Fruit fly (Drosophila melanogaster): Measurements from ENCODE around the gene Arglu1.

Gene Arglu1

DNA sequence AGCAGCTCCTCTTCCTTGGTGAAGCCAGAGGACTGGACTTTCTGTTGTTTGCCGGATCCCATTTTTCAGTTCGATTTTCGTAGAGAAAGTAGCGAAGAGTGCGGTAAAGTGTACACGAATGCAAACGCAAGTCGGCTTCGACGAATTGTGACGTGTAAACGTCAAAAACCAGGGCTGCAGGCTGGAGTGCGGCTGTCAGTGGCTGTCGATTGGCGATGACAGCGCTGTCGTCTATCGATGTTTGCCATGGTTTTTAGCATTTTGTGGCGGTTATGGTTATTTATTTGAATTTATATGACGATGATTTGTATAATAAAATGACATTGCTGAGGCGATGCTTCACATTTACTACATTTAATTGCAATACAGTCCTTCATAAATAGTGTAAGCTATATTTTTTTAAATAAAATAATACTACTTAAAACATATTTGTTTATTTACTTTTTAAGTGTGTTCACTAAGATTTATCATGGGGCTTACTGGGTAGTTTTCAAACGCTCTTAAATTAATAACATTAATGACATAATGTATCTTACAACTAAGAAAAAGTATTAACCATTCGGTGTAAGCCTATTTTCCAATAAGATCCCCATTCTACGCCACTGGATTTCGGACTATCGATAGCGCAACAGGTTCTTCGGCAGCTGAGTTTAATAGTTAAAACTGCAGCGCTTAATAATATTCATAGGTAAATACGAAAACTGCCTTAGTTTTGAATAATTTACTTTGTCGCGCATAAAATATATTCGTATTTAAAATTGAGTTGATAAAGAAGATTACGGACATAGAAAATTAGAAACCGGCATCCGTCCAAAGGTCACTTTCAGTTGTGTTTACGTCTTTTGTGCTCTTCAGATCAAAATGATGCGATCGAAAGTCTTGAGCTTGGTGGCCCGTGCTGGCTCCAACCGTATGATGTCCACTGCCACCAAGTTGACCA is 19.6 kb downstream of the Arglu1 start, which contains the start of the genes CG5885 and CG4598 (continued):
- TF ChIP-seq sc (optimal IDR thresholded peaks at IDR 0.05) (no peak), sc (GFP tag; optimal IDR thresholded peaks at IDR 0.05) (peak; percentile 28), CG1024 (GFP tag; IDR thresholded peaks at IDR 0.05) (peak; percentile 42), CG9817 (tag; optimal IDR thresholded peaks at IDR 0.05) (peak; percentile 34), NfI (GFP tag; optimal IDR thresholded peaks at IDR 0.05) (peak; percentile 69), CG12236 (GFP tag; optimal IDR thresholded peaks at IDR 0.05) (no peak), kah (GFP tag; optimal IDR thresholded peaks at IDR 0.05) (peak; percentile 59), CG31441 (GFP tag; IDR thresholded peaks at IDR 0.05) (peak; percentile 64), Xbp1 (GFP tag; optimal IDR thresholded peaks at IDR 0.05) (peak; percentile 81), Sin3A (optimal IDR thresholded peaks at IDR 0.05) (peak; percentile 46), CG4730 (GFP tag; IDR thresholded peaks at IDR 0.05) (0 out of 2 replicates have a peak, but pooled peaks have one; percentile 22), klu (GFP tag; IDR thresholded peaks at IDR 0.05) (no peak; the same call in 1 of the 2 replicates), zfh1 (GFP tag; IDR thresholded peaks at IDR 0.05) (peak; percentile 69), ato (GFP tag; IDR thresholded peaks at IDR 0.05; ENCODE audit: partially characterized antibody) (peak; percentile 51; the same call in 1 of the 2 replicates), pum (GFP tag; optimal IDR thresholded peaks at IDR 0.05) (no peak), CG12769 (tag; optimal IDR thresholded peaks at IDR 0.05) (peak; percentile 20), hb (GFP tag; IDR thresholded peaks at IDR 0.05; ENCODE audit: partially characterized antibody) (peak; percentile 69), aop (GFP tag; IDR thresholded peaks at IDR 0.05) (no peak), Scr (GFP tag; IDR thresholded peaks at IDR 0.05; ENCODE audit: partially characterized antibody) (peak; percentile 75), Trl (optimal IDR thresholded peaks at IDR 0.05) (no peak), Trl (GFP tag; optimal IDR thresholded peaks at IDR 0.05) (peak; percentile 21), Lpt (GFP tag; optimal IDR thresholded peaks at IDR 0.05) (no peak), CG10209 (GFP tag; optimal IDR thresholded peaks at IDR 0.05) (peak; percentile 66), H2.0 (GFP tag; IDR thresholded peaks at IDR 0.05) (peak; percentile 65; the same call in 1 of the 2 replicates), CG13894 (tag; optimal IDR thresholded peaks at IDR 0.05) (peak; percentile 53), D (optimal IDR thresholded peaks at IDR 0.05) (no peak), D (GFP tag; optimal IDR thresholded peaks at IDR 0.05) (peak; percentile 34), CG4707 (GFP tag; optimal IDR thresholded peaks at IDR 0.05) (no peak), Nf-YC (tag; optimal IDR thresholded peaks at IDR 0.05) (peak; percentile 67), CG4282 (GFP tag; optimal IDR thresholded peaks at IDR 0.05) (no peak), Sox100B (GFP tag; optimal IDR thresholded peaks at IDR 0.05) (peak; percentile 65), CG14014 (GFP tag; IDR thresholded peaks at IDR 0.05) (peak; percentile 59), crol (GFP tag; IDR thresholded peaks at IDR 0.05) (no peak), CG12942 (GFP tag; optimal IDR thresholded peaks at IDR 0.05) (peak; percentile 63), ase (GFP tag; IDR thresholded peaks at IDR 0.05) (peak; percentile 44; the same call in 1 of the 3 replicates), esg (GFP tag; conservative IDR thresholded peaks at IDR 0.05) (peak; percentile 37; the same call in 1 of the 2 replicates), p53 (GFP tag; optimal IDR thresholded peaks at IDR 0.05) (no peak), Fer1 (GFP tag; optimal IDR thresholded peaks at IDR 0.05) (peak; percentile 48), CG7745 (tag; optimal IDR thresholded peaks at IDR 0.05) (no peak), slou (GFP tag; optimal IDR thresholded peaks at IDR 0.05) (peak; percentile 12), dpn (GFP tag; optimal IDR thresholded peaks at IDR 0.05) (peak; percentile 38 to 74), trh (GFP tag; optimal IDR thresholded peaks at IDR 0.05) (peak; percentile 61), CG14667 (GFP tag; IDR thresholded peaks at IDR 0.05) (peak; percentile 27; the same call in 1 of the 2 replicates), Dbx (GFP tag; IDR thresholded peaks at IDR 0.05) (peak; percentile 80), nau (GFP tag; optimal IDR thresholded peaks at IDR 0.05) (no peak), gro (GFP tag; optimal IDR thresholded peaks at IDR 0.05) (no peak), CG8359 (GFP tag; optimal IDR thresholded peaks at IDR 0.05; ENCODE audit: borderline replicate concordance) (no peak), HLH4C (GFP tag; IDR thresholded peaks at IDR 0.05; ENCODE audit: partially characterized antibody) (peak; percentile 82), rib (GFP tag; IDR thresholded peaks at IDR 0.05) (0 out of 2 replicates have a peak, but pooled peaks have one; percentile 34)
